3 fruit fly cellular contexts compared by ENCODE assay signal in the genomic region with DNA sequence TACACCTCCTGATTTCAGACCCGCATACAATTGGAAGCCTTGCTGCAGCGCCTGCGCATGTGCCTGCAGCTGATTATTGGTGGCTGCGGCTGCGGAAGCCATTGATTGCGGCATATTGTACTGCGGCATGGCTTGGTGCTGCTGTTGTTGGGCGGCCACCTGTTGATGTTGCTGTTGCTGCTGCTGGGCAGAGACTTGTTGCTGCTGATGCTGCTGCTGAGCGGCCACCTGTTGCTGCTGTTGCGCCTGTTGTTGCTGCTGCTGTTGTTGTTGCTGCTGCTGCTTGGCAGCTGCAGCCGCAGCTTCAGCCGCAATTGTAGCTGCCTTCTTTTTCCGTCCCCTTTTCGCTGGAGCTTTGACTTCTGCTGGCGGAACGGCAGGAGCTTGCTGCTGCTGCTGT.
A peak's percentile ranks its signal among the peaks of the same experiment; 100 is the strongest.
TF ChIP-seq lines count a peak whose summit lies in the region.

No protein-coding gene starts in this region.

- no peak for TF ChIP-seq CTCF in whole organism, embryonic (GFP tag; optimal IDR thresholded peaks at IDR 0.05; lab: Kevin White, UChicago)

TF ChIP-seq in whole organism, embryonic, 481 proteins besides CTCF, POLR2A, EP300 and RAD21:
- no peak for TF ChIP-seq fd102C (GFP tag; optimal IDR thresholded peaks at IDR 0.05; lab: Kevin White, UChicago)
- TF ChIP-seq seq (GFP tag; IDR thresholded peaks at IDR 0.05; lab: Robert Waterston, UW) = no peak
- peak; percentile 49 for TF ChIP-seq kah (GFP tag; optimal IDR thresholded peaks at IDR 0.05; lab: Kevin White, UChicago)
- TF ChIP-seq stwl (tag; optimal IDR thresholded peaks at IDR 0.05; lab: Kevin White, UChicago) = no peak
- TF ChIP-seq scrt (GFP tag; optimal IDR thresholded peaks at IDR 0.05; lab: Kevin White, UChicago) = peak; percentile 52

TF ChIP-seq in whole organism, pupa, 21 proteins besides CTCF, POLR2A, EP300 and RAD21:
- TF ChIP-seq fd96Ca (GFP tag; IDR thresholded peaks at IDR 0.05; lab: Robert Waterston, UW) (no peak), CG8301 (tag; optimal IDR thresholded peaks at IDR 0.05; lab: Kevin White, UChicago) (no peak), CG34367 (tag; optimal IDR thresholded peaks at IDR 0.05; lab: Kevin White, UChicago) (no peak), CG12605 (GFP tag; IDR thresholded peaks at IDR 0.05; lab: Robert Waterston, UW) (peak; percentile 69), Pif1A (GFP tag; optimal IDR thresholded peaks at IDR 0.05; lab: Kevin White, UChicago) (no peak), CG13204 (GFP tag; optimal IDR thresholded peaks at IDR 0.05; lab: Kevin White, UChicago) (no peak), Snoo (tag; optimal IDR thresholded peaks at IDR 0.05; lab: Kevin White, UChicago) (no peak), rn (GFP tag; IDR thresholded peaks at IDR 0.05; lab: Robert Waterston, UW) (no peak)

TF ChIP-seq in whole organism, wandering third instar larva, 38 proteins besides CTCF, POLR2A, EP300 and RAD21:
- TF ChIP-seq OdsH (GFP tag; optimal IDR thresholded peaks at IDR 0.05; lab: Kevin White, UChicago) (no peak), sv (GFP tag; optimal IDR thresholded peaks at IDR 0.05; lab: Kevin White, UChicago) (no peak), Dfd (GFP tag; optimal IDR thresholded peaks at IDR 0.05; lab: Kevin White, UChicago) (peak; percentile 95), lola (GFP tag; optimal IDR thresholded peaks at IDR 0.05; lab: Kevin White, UChicago) (no peak)
